Worm (Caenorhabditis elegans): ENCODE data around the gene ZK1290.10.

DNA sequence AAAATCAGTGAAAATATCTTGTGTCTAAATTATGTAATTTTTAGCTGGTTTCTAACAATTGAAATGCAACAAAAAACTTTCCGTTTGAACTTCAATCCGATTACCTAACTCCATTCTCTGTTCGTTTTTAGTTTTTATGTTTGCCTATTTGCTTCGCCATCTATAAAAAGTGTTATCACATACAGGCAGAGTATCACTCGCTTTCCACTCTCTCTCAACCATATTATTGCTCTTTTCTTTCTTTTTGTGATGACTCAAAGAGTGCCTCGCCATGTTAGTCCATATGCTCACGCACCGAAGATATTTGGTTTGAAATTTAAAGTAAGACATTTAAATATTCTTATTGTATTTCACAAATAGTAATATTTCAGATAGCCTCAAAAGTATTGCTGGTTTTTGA is 18.8 kb downstream of the ZK1290.10 start, which contains the start of gene ZK1290.13:
- TF ChIP-seq sem-2 (GFP tag; optimal IDR thresholded peaks at IDR 0.05): no peak
- no peak for TF ChIP-seq mab-5 (tag; optimal IDR thresholded peaks at IDR 0.05)

Data from whole organism, mixed stage, embryonic.